Worm (Caenorhabditis elegans) whole organism, L4 larva: ENCODE results near the gene C24B9.3.
A peak's percentile ranks its signal among the peaks of the same experiment; 100 is the strongest.

ENCODE experiments used
- D1046.2 ChIP-seq: fragments of 200-800 bp; sonication (Bioruptor generic); IDR thresholded peaks from 2 replicates; pipeline ENCODE4 v1.3.6; 2022; ENCODE audit warnings: missing genetic modification characterization, missing compliant biosample characterization
- F10B5.3 ChIP-seq: sonication (generic microtip); optimal IDR thresholded peaks from 2 replicates; lab custom pipeline; 2016; ENCODE audit warnings: mild to moderate bottlenecking, missing genetic modification characterization, missing compliant biosample characterization
- F44E2.7 ChIP-seq: fragments of 200-800 bp; sonication (Bioruptor generic); IDR thresholded peaks from 2 replicates; pipeline ENCODE4 v2.1.2; 2022; ENCODE audit warnings: missing genetic modification characterization, missing compliant biosample characterization
- F49E8.2 ChIP-seq: sonication (generic microtip); optimal IDR thresholded peaks from 2 replicates; lab custom pipeline; 2016; ENCODE audit warnings: missing compliant biosample characterization, mild to moderate bottlenecking, missing genetic modification characterization, borderline replicate concordance
- R02D3.7 ChIP-seq: fragments of 150-350 bp; sonication (generic microtip); optimal IDR thresholded peaks from 3 replicates; lab custom pipeline; 2014; ENCODE audit warnings: missing biosample characterization, missing genetic modification characterization
- ZK337.2 ChIP-seq: fragments of 200-800 bp; sonication (Bioruptor generic); IDR thresholded peaks from 2 replicates; pipeline ENCODE4 v1.3.6; 2022; ENCODE audit warnings: missing genetic modification reagents, missing genetic modification characterization, missing compliant biosample characterization
- aha-1 ChIP-seq: fragments of 150-350 bp; peaks from one replicate; lab custom pipeline; 2014; ENCODE audit warnings: missing biosample characterization, missing genetic modification characterization
- arid-1 ChIP-seq: fragments of 200-800 bp; sonication (Bioruptor generic); conservative IDR thresholded peaks from 2 replicates; pipeline ENCODE4 v1.3.6; 2022; ENCODE audit warnings: missing genetic modification reagents, missing genetic modification characterization, missing compliant biosample characterization
- attf-4 ChIP-seq: sonication (generic microtip); optimal IDR thresholded peaks from 3 replicates; lab custom pipeline; 2017; ENCODE audit warnings: missing biosample characterization, missing genetic modification characterization
- ceh-20 ChIP-seq: fragments of 200-800 bp; sonication (Bioruptor generic); IDR thresholded peaks from 2 replicates; pipeline ENCODE4 v1.3.6; 2022; ENCODE audit warnings: missing genetic modification reagents, missing genetic modification characterization, missing compliant biosample characterization
- ces-1 ChIP-seq: fragments of 150-350 bp; sonication (generic microtip); optimal IDR thresholded peaks from 4 replicates; lab custom pipeline; 2014; ENCODE audit warnings: missing biosample characterization, missing genetic modification reagents, missing genetic modification characterization
- cey-2 ChIP-seq: sonication (generic microtip); optimal IDR thresholded peaks from 3 replicates; lab custom pipeline; 2017; ENCODE audit warnings: missing genetic modification characterization, mild to moderate bottlenecking, missing compliant biosample characterization, antibody characterized with exemption, borderline replicate concordance; ENCODE audit not compliant: insufficient read depth
- ctbp-1 ChIP-seq: fragments of 200-800 bp; sonication (Bioruptor generic); IDR thresholded peaks from 2 replicates; pipeline ENCODE4 v1.3.6; 2022; ENCODE audit warnings: missing genetic modification reagents, missing genetic modification characterization, missing compliant biosample characterization
- daf-12 ChIP-seq: fragments of 150-350 bp; optimal IDR thresholded peaks from 2 replicates; lab custom pipeline; 2014; ENCODE audit warnings: missing biosample characterization, missing genetic modification reagents, missing genetic modification characterization
- daf-19 ChIP-seq: fragments of 200-800 bp; sonication (Bioruptor generic); conservative IDR thresholded peaks from 2 replicates; pipeline ENCODE4 v1.3.6; 2022; ENCODE audit warnings: missing genetic modification characterization, missing compliant biosample characterization
- dmd-6 ChIP-seq: fragments of 200-800 bp; sonication (Bioruptor generic); IDR thresholded peaks from 2 replicates; pipeline ENCODE4 v1.3.6; 2022; ENCODE audit warnings: missing genetic modification reagents, missing genetic modification characterization, missing compliant biosample characterization
- dmd-9 ChIP-seq: fragments of 200-800 bp; sonication (Bioruptor generic); IDR thresholded peaks from 2 replicates; pipeline ENCODE4 v1.3.6; 2022; ENCODE audit warnings: missing genetic modification reagents, missing genetic modification characterization, missing compliant biosample characterization
- dve-1 ChIP-seq: sonication (generic microtip); optimal IDR thresholded peaks from 2 replicates; lab custom pipeline; 2017; ENCODE audit warnings: antibody characterized with exemption, mild to moderate bottlenecking, missing genetic modification characterization, missing compliant biosample characterization; ENCODE audit not compliant: insufficient read depth
- egl-27 ChIP-seq: sonication (generic microtip); optimal IDR thresholded peaks from 3 replicates; lab custom pipeline; 2017; ENCODE audit warnings: missing biosample characterization, missing genetic modification reagents, missing genetic modification characterization
- fkh-10 ChIP-seq: fragments of 150-350 bp; optimal IDR thresholded peaks from 2 replicates; lab custom pipeline; 2014; ENCODE audit warnings: missing biosample characterization, missing genetic modification reagents, missing genetic modification characterization
- hlh-11 ChIP-seq: fragments of 200-800 bp; sonication (Bioruptor generic); optimal IDR thresholded peaks from 2 replicates; lab custom pipeline; 2018; ENCODE audit warnings: mild to moderate bottlenecking, missing genetic modification characterization, missing compliant biosample characterization
- hlh-30 ChIP-seq: sonication (generic microtip); optimal IDR thresholded peaks from 2 replicates; lab custom pipeline; 2017; ENCODE audit warnings: antibody characterized with exemption, mild to moderate bottlenecking, missing genetic modification characterization, missing compliant biosample characterization; ENCODE audit not compliant: insufficient read depth
- hmg-1.1 ChIP-seq: fragments of 200-800 bp; sonication (Bioruptor generic); IDR thresholded peaks from 2 replicates; pipeline ENCODE4 v1.3.6; 2022; ENCODE audit warnings: missing genetic modification reagents, missing genetic modification characterization, missing compliant biosample characterization
- lin-29 ChIP-seq: fragments of 200-800 bp; sonication (Bioruptor generic); IDR thresholded peaks from 2 replicates; pipeline ENCODE4 v1.3.6; 2022; ENCODE audit warnings: missing genetic modification reagents, missing genetic modification characterization, missing compliant biosample characterization
- madf-5 ChIP-seq, 2 experiments: fragments of 200-800 bp; sonication (Bioruptor generic); IDR thresholded peaks; 2 replicates each; pipeline ENCODE4 v1.3.6; 2022; ENCODE audit warnings: missing compliant biosample characterization in 2 of 2, missing genetic modification characterization in 2 of 2
- mdt-29 ChIP-seq: fragments of 200-800 bp; sonication (Bioruptor generic); IDR thresholded peaks from 2 replicates; pipeline ENCODE4 v1.3.6; 2022; ENCODE audit warnings: missing genetic modification reagents, missing genetic modification characterization, missing compliant biosample characterization
- mep-1 ChIP-seq: fragments of 150-350 bp; sonication (generic microtip); optimal IDR thresholded peaks from 3 replicates; lab custom pipeline; 2014; ENCODE audit warnings: missing biosample characterization, missing genetic modification characterization
- mes-2 ChIP-seq: sonication (generic microtip); optimal IDR thresholded peaks from 2 replicates; lab custom pipeline; 2016; ENCODE audit warnings: missing genotype, mild to moderate bottlenecking, missing genetic modification characterization, missing compliant biosample characterization; ENCODE audit not compliant: poor library complexity, severe bottlenecking
- nhr-28 ChIP-seq: fragments of 150-350 bp; optimal IDR thresholded peaks from 2 replicates; lab custom pipeline; 2014; ENCODE audit warnings: missing biosample characterization, missing genetic modification characterization
- nhr-48 ChIP-seq: sonication (generic microtip); optimal IDR thresholded peaks from 2 replicates; lab custom pipeline; 2016; ENCODE audit warnings: mild to moderate bottlenecking, missing genetic modification characterization, missing compliant biosample characterization
- nhr-6 ChIP-seq: fragments of 150-350 bp; optimal IDR thresholded peaks from 2 replicates; lab custom pipeline; 2014; ENCODE audit warnings: missing biosample characterization, missing genetic modification characterization
- nhr-76 ChIP-seq: fragments of 150-350 bp; optimal IDR thresholded peaks from 2 replicates; lab custom pipeline; 2014; ENCODE audit warnings: missing biosample characterization, missing genetic modification characterization
- pha-4 ChIP-seq, 2 experiments: fragments of 150-350 bp in 1 of 2; fragments of 200-800 bp in 1 of 2; sonication (Bioruptor generic) in 1 of 2; IDR thresholded peaks in 1 of 2; optimal IDR thresholded peaks in 1 of 2; 2 replicates each; pipeline versions ENCODE4 v1.3.6 to Lab custom; 2014 to 2022; ENCODE audit warnings: missing genetic modification characterization in 2 of 2, missing genetic modification reagents in 2 of 2, missing biosample characterization in 1 of 2, missing compliant biosample characterization in 1 of 2
- saeg-2 ChIP-seq: fragments of 200-800 bp; sonication (Bioruptor generic); IDR thresholded peaks from 2 replicates; pipeline ENCODE4 v1.3.6; 2022; ENCODE audit warnings: missing genetic modification reagents, missing genetic modification characterization, missing compliant biosample characterization
- sdz-12 ChIP-seq: fragments of 200-800 bp; sonication (Bioruptor generic); optimal IDR thresholded peaks from 2 replicates; lab custom pipeline; 2018; ENCODE audit warnings: mild to moderate bottlenecking, missing genetic modification characterization, missing compliant biosample characterization
- set-16 ChIP-seq: fragments of 200-800 bp; sonication (Bioruptor generic); IDR thresholded peaks from 2 replicates; pipeline ENCODE4 v1.3.6; 2022; ENCODE audit warnings: missing genetic modification reagents, missing genetic modification characterization, missing compliant biosample characterization
- skn-1 ChIP-seq: fragments of 150-350 bp; optimal IDR thresholded peaks from 2 replicates; lab custom pipeline; 2014; ENCODE audit warnings: missing biosample characterization, missing genetic modification characterization
- snpc-1.2 ChIP-seq: fragments of 200-800 bp; sonication (Bioruptor generic); IDR thresholded peaks from 2 replicates; pipeline ENCODE4 v1.3.6; 2022; ENCODE audit warnings: missing genetic modification reagents, missing genetic modification characterization, missing compliant biosample characterization
- spr-3 ChIP-seq: fragments of 200-800 bp; sonication (Bioruptor generic); optimal IDR thresholded peaks from 2 replicates; lab custom pipeline; 2018; ENCODE audit warnings: mild to moderate bottlenecking, missing genetic modification characterization, missing compliant biosample characterization
- tag-97 ChIP-seq: fragments of 200-800 bp; sonication (Bioruptor generic); IDR thresholded peaks from 2 replicates; pipeline ENCODE4 v1.3.6; 2022; ENCODE audit warnings: missing genetic modification characterization, missing compliant biosample characterization
- tra-1 ChIP-seq: fragments of 200-800 bp; sonication (Bioruptor generic); IDR thresholded peaks from 2 replicates; pipeline ENCODE4 v1.3.6; 2022; ENCODE audit warnings: missing genetic modification reagents, missing genetic modification characterization, missing compliant biosample characterization
- unc-39 ChIP-seq: sonication (generic microtip); optimal IDR thresholded peaks from 2 replicates; lab custom pipeline; 2017; ENCODE audit warnings: missing biosample characterization, missing genetic modification characterization
- zfp-2 ChIP-seq: sonication (generic microtip); optimal IDR thresholded peaks from 2 replicates; lab custom pipeline; 2016; ENCODE audit warnings: mild to moderate bottlenecking, missing genetic modification characterization, missing compliant biosample characterization
- zip-11 ChIP-seq: fragments of 200-800 bp; sonication (Bioruptor generic); IDR thresholded peaks from 2 replicates; pipeline ENCODE4 v1.3.6; 2022; ENCODE audit warnings: missing genetic modification characterization, missing compliant biosample characterization

C24B9.3 gene

DNA sequence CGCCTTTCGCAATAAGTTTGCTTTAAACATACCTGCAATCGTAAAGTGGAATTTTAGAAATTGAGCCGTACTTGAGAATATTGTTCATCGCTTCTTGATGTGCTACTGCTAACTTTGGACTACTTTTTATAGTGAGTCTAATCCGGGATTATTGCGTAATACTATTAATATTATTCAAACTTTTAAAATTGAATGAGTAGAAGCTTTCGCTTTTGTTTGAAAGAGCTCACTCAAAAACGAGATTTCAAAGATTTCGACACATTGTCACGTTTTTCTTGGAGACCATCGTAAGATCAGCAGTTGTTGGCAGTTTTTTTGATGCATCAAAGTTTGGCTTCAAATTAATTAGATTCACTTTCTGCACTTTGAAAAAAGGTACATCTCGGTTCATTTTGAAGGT lies 2.1 kb upstream of the C24B9.3 start, which contains the start of gene srt-28:
Gene srt-28 (minus strand): TSS at position 101 of the 400 bp plus-strand sequence.
- TF ChIP-seq hlh-30 (no peak), tag-97 (no peak), egl-27 (tag; lab: Kevin White, UChicago) (no peak), dmd-9 (GFP tag; lab: Robert Waterston, UW) (no peak), cey-2 (tag; lab: Kevin White, UChicago) (no peak), F10B5.3 (tag; lab: Kevin White, UChicago) (no peak), nhr-76 (no peak), unc-39 (tag; lab: Kevin White, UChicago) (no peak), tra-1 (GFP tag; lab: Robert Waterston, UW) (no peak), mdt-29 (GFP tag; lab: Robert Waterston, UW) (no peak), spr-3 (GFP tag; lab: Kevin White, UChicago) (no peak), R02D3.7 (tag; lab: Kevin White, UChicago) (no peak), dmd-6 (GFP tag; lab: Robert Waterston, UW) (no peak), daf-12 (tag; lab: Kevin White, UChicago) (no peak), skn-1 (tag; lab: Kevin White, UChicago) (no peak), set-16 (GFP tag; lab: Robert Waterston, UW) (no peak)
- TF ChIP-seq, all 104 proteins: peak for 0

- no peak for TF ChIP-seq ctbp-1 (GFP tag; lab: Robert Waterston, UW)
These were observed 1.2 kb downstream of the C24B9.3 start for ce11 chrV:2710192-2710591.

DNA sequence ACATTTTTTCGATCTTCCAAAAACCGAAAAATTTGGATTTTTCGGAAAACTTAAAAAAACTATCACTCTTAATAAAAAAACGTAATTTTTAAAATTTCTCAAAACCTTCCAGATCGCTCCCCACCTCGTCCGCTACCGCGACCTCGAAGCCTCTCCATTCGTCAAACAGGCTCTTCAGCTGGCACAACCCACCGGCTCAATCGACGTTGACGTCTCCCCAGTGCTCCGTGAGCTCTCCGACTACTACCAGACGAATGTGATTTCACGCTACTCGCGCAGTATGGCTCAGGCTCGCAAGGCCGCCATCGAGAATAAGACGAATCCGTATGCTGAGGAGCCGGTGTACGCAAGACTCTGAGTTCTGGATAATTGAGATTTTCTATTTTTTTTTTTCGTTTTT lies 5.0 kb downstream of the C24B9.3 start:
- TF ChIP-seq D1046.2 (GFP tag; lab: Robert Waterston, UW): 0 out of 2 replicates have a peak, but pooled peaks have one; percentile 29
- TF ChIP-seq set-16 (GFP tag; lab: Robert Waterston, UW): peak; percentile 62
- TF ChIP-seq mes-2 (tag; lab: Kevin White, UChicago): no peak
- TF ChIP-seq mep-1: no peak

DNA sequence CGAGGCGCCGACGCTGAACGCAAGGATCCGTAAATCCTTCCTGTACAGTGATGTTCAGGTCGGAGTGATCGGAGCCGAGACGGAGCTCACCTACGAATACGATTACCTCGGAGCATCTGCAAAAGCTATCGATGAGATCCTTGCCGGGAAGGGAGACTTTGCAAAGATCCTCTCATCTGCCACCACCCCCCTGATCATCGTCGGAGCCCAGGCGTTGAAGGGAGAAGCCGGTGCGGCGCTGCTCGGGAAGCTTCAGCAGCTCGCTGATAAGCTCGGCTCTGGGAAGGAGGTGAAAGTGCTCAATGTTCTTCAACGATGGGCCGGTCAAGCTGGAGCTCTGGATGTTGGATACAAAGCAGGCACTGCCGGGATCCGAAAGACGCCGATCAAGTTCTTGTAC lies 8.1 kb downstream of the C24B9.3 start:
- no peak for TF ChIP-seq attf-4 (tag; lab: Kevin White, UChicago)
- no peak for TF ChIP-seq hmg-1.1
- no peak for TF ChIP-seq ces-1 (GFP tag; lab: Kevin White, UChicago)
- TF ChIP-seq ZK337.2 (GFP tag; lab: Robert Waterston, UW): no peak
- no peak for TF ChIP-seq R02D3.7 (tag; lab: Kevin White, UChicago)
- no peak for TF ChIP-seq ceh-20 (GFP tag; lab: Robert Waterston, UW)
- no peak for TF ChIP-seq zfp-2 (tag; lab: Kevin White, UChicago)
- TF ChIP-seq sdz-12 (GFP tag; lab: Kevin White, UChicago): peak; percentile 38
- no peak for TF ChIP-seq F10B5.3 (tag; lab: Kevin White, UChicago)
- TF ChIP-seq pha-4 (GFP tag; IDR thresholded peaks at IDR 0.05; lab: Robert Waterston, UW): no peak
- TF ChIP-seq pha-4 (tag; optimal IDR thresholded peaks at IDR 0.05; lab: Kevin White, UChicago): no peak
- TF ChIP-seq nhr-6 (tag; lab: Kevin White, UChicago): no peak
- no peak for TF ChIP-seq tag-97
- TF ChIP-seq hlh-11 (tag; lab: Kevin White, UChicago): no peak
- TF ChIP-seq madf-5 (GFP tag; IDR thresholded peaks at IDR 0.05; lab: Robert Waterston, UW): no peak
- TF ChIP-seq zip-11 (GFP tag; lab: Robert Waterston, UW): no peak
- no peak for TF ChIP-seq nhr-28
- no peak for TF ChIP-seq F49E8.2 (tag; lab: Kevin White, UChicago)
- no peak for TF ChIP-seq snpc-1.2 (GFP tag; lab: Robert Waterston, UW)
- TF ChIP-seq nhr-48: no peak
- TF ChIP-seq dve-1 (tag; lab: Kevin White, UChicago): no peak
- no peak for TF ChIP-seq saeg-2 (GFP tag; lab: Robert Waterston, UW)
- TF ChIP-seq set-16 (GFP tag; lab: Robert Waterston, UW): peak; percentile 84
- no peak for TF ChIP-seq daf-12 (tag; lab: Kevin White, UChicago)
- no peak for TF ChIP-seq fkh-10 (GFP tag; lab: Kevin White, UChicago)
- no peak for TF ChIP-seq daf-19
- peak; percentile 90 for TF ChIP-seq aha-1
- no peak for TF ChIP-seq D1046.2 (GFP tag; lab: Robert Waterston, UW)
- TF ChIP-seq arid-1: no peak
- TF ChIP-seq lin-29 (GFP tag; lab: Robert Waterston, UW): no peak
- 0 out of 2 replicates have a peak, but pooled peaks have one; percentile 13 for TF ChIP-seq F44E2.7 (GFP tag; lab: Robert Waterston, UW)
- TF ChIP-seq skn-1 (tag; lab: Kevin White, UChicago): no peak
